Worm (Caenorhabditis elegans): ENCODE data around the gene F20D6.8.

The F20D6.8 gene

DNA sequence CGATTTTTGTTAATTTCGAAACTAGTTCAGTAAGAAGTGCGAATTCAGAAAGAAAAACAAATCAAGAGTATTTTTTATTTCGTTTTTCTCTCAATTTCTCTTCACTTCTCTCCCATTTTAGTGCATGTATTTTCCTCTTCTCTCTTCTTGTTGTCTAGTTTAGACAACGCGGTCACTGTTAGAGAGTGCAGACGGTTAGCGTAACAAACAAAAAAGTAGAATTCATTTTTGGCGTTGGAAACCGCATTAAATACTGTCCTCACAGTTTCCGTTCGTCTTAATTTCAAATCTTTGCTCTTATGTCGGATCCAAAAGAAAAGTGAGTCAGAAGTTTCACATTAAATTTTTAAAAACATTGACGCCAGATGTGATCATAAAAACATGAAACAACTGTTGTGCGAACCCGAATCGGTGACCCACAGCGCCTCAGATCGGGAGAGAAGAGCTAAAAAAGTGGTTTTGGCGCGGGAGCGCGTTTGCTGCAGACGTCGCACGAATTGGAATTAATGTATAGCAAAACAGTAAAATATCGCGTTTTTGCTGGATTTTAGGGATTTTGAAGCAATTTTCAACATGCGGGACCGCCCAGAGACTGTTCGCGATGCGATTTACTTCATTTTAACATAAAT is 11.0 kb upstream of the F20D6.8 start, which contains the start of gene srp-7:
TSS of gene srp-7 (plus strand) at position 213 of the 629 bp plus-strand sequence.
- TF ChIP-seq cog-1 (tag; optimal IDR thresholded peaks at IDR 0.05) (no peak), med-1 (GFP tag; optimal IDR thresholded peaks at IDR 0.05; ENCODE audit: insufficient read depth) (no peak), flt-1 (GFP tag; IDR thresholded peaks at IDR 0.05) (no peak), tab-1 (GFP tag; IDR thresholded peaks at IDR 0.05) (no peak), ref-1 (GFP tag; conservative IDR thresholded peaks at IDR 0.05) (no peak), ztf-29 (GFP tag; IDR thresholded peaks at IDR 0.05) (no peak), T22C8.4 (GFP tag; IDR thresholded peaks at IDR 0.05) (no peak), ztf-23 (GFP tag; IDR thresholded peaks at IDR 0.05) (no peak)

ce11 chrV:8178279-8178678 is 10.2 kb upstream of the F20D6.8 start:
- TF ChIP-seq klf-2 (GFP tag; conservative IDR thresholded peaks at IDR 0.05) (no peak), ztf-23 (GFP tag; IDR thresholded peaks at IDR 0.05) (no peak), ztf-29 (GFP tag; IDR thresholded peaks at IDR 0.05) (no peak), flt-1 (GFP tag; IDR thresholded peaks at IDR 0.05) (no peak)

DNA sequence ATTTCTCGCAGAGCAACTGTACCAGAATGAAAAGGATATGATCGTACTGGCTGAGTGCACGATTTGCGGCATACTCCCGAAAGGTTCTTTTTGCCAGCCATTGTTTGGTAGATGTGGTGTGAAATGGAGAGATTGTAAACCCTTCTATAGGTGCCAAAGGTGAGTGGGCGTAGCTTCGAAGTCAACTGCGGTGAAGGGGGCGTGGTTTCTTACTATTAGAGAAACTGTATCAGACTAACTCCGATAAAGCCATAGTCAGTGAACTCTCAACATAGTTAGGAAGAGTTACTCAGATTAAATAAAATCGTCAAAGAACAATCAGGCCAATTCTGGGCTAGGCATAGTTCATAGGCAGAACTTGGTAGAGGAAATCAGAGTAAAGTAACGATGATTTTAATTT is 9.3 kb upstream of the F20D6.8 start, which contains the start of gene F20D6.9:
TSS of gene F20D6.9 (minus strand) at position 101 of the 400 bp plus-strand sequence.
- TF ChIP-seq T22C8.4 (GFP tag; IDR thresholded peaks at IDR 0.05) = no peak
- no peak for TF ChIP-seq med-1 (GFP tag; optimal IDR thresholded peaks at IDR 0.05; ENCODE audit: insufficient read depth)
- TF ChIP-seq ztf-23 (GFP tag; IDR thresholded peaks at IDR 0.05) = no peak
- no peak for TF ChIP-seq cog-1 (tag; optimal IDR thresholded peaks at IDR 0.05)
- TF ChIP-seq flt-1 (GFP tag; IDR thresholded peaks at IDR 0.05) = no peak
- TF ChIP-seq tab-1 (GFP tag; IDR thresholded peaks at IDR 0.05) = no peak
- no peak for TF ChIP-seq klf-2 (GFP tag; conservative IDR thresholded peaks at IDR 0.05)
- no peak for TF ChIP-seq ztf-29 (GFP tag; IDR thresholded peaks at IDR 0.05)
- no peak for TF ChIP-seq ref-1 (GFP tag; conservative IDR thresholded peaks at IDR 0.05)

DNA sequence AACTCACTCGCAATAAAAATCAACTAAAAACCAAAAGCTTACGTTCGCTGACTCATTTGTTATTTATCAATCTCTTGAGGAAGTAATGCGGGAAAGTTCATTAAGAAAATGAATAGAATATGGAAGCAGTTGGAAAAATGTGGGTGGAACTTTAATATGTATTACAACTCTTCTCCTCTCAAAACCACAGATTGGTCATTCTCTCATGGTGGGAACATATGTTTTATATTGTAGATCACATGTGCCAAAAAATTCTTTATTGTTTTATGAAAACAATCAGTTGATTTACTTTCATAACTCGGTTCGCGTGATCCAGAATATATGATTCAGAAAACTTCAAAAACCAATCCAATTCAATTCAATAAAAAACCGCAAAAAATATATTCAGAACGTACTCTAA is 3.6 kb upstream of the F20D6.8 start:
- no peak for TF ChIP-seq ztf-23 (GFP tag; IDR thresholded peaks at IDR 0.05)
- no peak for TF ChIP-seq cog-1 (tag; optimal IDR thresholded peaks at IDR 0.05)
- no peak for TF ChIP-seq ztf-29 (GFP tag; IDR thresholded peaks at IDR 0.05)
- no peak for TF ChIP-seq med-1 (GFP tag; optimal IDR thresholded peaks at IDR 0.05; ENCODE audit: insufficient read depth)
- TF ChIP-seq T22C8.4 (GFP tag; IDR thresholded peaks at IDR 0.05) = no peak
- no peak for TF ChIP-seq klf-2 (GFP tag; conservative IDR thresholded peaks at IDR 0.05)
- no peak for TF ChIP-seq flt-1 (GFP tag; IDR thresholded peaks at IDR 0.05)
- no peak for TF ChIP-seq tab-1 (GFP tag; IDR thresholded peaks at IDR 0.05)

- TF ChIP-seq tab-1 (GFP tag; IDR thresholded peaks at IDR 0.05) (no peak), ztf-29 (GFP tag; IDR thresholded peaks at IDR 0.05) (no peak), ztf-23 (GFP tag; IDR thresholded peaks at IDR 0.05) (no peak), klf-2 (GFP tag; conservative IDR thresholded peaks at IDR 0.05) (no peak), med-1 (GFP tag; optimal IDR thresholded peaks at IDR 0.05; ENCODE audit: insufficient read depth) (no peak), T22C8.4 (GFP tag; IDR thresholded peaks at IDR 0.05) (no peak), flt-1 (GFP tag; IDR thresholded peaks at IDR 0.05) (no peak), cog-1 (tag; optimal IDR thresholded peaks at IDR 0.05) (no peak), ref-1 (GFP tag; conservative IDR thresholded peaks at IDR 0.05) (no peak)
Measured at ce11 chrV:8170300-8170699, 2.2 kb upstream of the F20D6.8 start.

DNA sequence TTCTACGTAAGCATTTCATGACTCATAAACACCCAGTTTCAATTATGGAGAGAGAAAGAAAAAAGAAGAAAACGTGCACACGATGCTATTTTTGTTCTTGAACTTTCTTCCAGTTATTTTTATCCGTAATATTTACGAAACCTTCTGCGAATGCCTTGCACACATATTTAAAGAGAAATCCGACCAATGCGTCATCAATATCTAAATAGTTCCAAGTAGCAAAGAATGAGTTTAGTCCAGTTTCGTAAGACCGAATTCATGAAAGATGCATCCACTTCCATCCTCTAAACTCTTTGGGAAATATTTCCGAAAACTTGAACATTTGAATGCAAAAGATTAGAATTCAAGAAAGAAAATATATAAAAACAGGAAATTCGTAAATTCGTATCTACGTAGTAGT is 1.1 kb upstream of the F20D6.8 start:
- TF ChIP-seq ztf-29 (GFP tag; IDR thresholded peaks at IDR 0.05) (no peak), ref-1 (GFP tag; conservative IDR thresholded peaks at IDR 0.05) (no peak), tab-1 (GFP tag; IDR thresholded peaks at IDR 0.05) (no peak), klf-2 (GFP tag; conservative IDR thresholded peaks at IDR 0.05) (no peak), flt-1 (GFP tag; IDR thresholded peaks at IDR 0.05) (no peak), cog-1 (tag; optimal IDR thresholded peaks at IDR 0.05) (no peak), T22C8.4 (GFP tag; IDR thresholded peaks at IDR 0.05) (no peak), ztf-23 (GFP tag; IDR thresholded peaks at IDR 0.05) (no peak), med-1 (GFP tag; optimal IDR thresholded peaks at IDR 0.05; ENCODE audit: insufficient read depth) (no peak)

ce11 chrV:8163199-8163598 is 4.9 kb downstream of the F20D6.8 start:
- no peak for TF ChIP-seq flt-1 (GFP tag; IDR thresholded peaks at IDR 0.05)
- TF ChIP-seq T22C8.4 (GFP tag; IDR thresholded peaks at IDR 0.05) = no peak
- no peak for TF ChIP-seq tab-1 (GFP tag; IDR thresholded peaks at IDR 0.05)
- no peak for TF ChIP-seq ztf-23 (GFP tag; IDR thresholded peaks at IDR 0.05)
- no peak for TF ChIP-seq ztf-29 (GFP tag; IDR thresholded peaks at IDR 0.05)
- TF ChIP-seq med-1 (GFP tag; optimal IDR thresholded peaks at IDR 0.05; ENCODE audit: insufficient read depth) = no peak
- no peak for TF ChIP-seq ref-1 (GFP tag; conservative IDR thresholded peaks at IDR 0.05)
- no peak for TF ChIP-seq klf-2 (GFP tag; conservative IDR thresholded peaks at IDR 0.05)
- TF ChIP-seq cog-1 (tag; optimal IDR thresholded peaks at IDR 0.05) = no peak

DNA sequence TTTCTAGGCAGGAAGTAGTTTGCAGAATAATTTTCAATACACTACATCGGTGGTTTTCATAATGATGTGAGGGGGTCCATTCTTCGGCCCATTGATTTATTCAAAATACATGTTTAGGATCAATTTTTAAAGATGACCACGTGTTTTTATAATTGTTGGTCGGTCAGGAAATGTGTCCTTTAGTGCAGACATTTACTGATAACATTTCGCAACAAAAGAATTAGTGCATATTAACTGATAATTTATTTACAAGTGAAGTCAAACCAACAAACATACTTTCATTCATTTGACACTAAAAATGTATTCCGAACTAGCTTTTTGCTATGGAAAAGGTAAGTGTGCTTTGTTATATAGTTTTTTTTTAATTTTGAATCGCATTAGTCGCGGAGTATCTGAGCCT is 6.4 kb downstream of the F20D6.8 start, which contains the start of gene F20D6.5:
TSS of gene F20D6.5 (plus strand) at position 259 of the 400 bp plus-strand sequence.
- TF ChIP-seq ztf-23 (GFP tag; IDR thresholded peaks at IDR 0.05) = no peak
- no peak for TF ChIP-seq med-1 (GFP tag; optimal IDR thresholded peaks at IDR 0.05; ENCODE audit: insufficient read depth)
- no peak for TF ChIP-seq ref-1 (GFP tag; conservative IDR thresholded peaks at IDR 0.05)
- TF ChIP-seq T22C8.4 (GFP tag; IDR thresholded peaks at IDR 0.05) = no peak
- TF ChIP-seq klf-2 (GFP tag; conservative IDR thresholded peaks at IDR 0.05) = no peak
- no peak for TF ChIP-seq ztf-29 (GFP tag; IDR thresholded peaks at IDR 0.05)
- TF ChIP-seq tab-1 (GFP tag; IDR thresholded peaks at IDR 0.05) = no peak
- TF ChIP-seq flt-1 (GFP tag; IDR thresholded peaks at IDR 0.05) = no peak

DNA sequence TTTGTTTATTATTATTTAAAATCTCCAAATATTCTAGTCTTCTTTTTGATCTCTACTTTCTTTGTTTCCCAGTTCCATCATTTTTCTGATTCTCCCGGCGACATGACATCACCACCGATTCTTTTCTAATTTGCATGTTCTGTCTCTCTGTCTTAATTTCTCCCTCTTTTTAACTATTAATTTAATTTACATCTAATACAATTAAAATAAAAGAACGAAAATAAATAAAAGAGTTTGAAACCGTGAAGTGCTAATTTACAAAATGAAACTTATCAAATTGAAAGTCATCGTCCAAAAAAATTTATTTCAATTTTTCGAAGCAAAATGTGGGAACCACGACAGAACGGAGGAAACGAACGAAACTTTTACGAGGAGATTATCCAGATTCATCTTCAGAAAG is 8.4 kb downstream of the F20D6.8 start, which contains the start of gene F20D6.6:
TSS of gene F20D6.6 (plus strand) at position 301 of the 400 bp plus-strand sequence.
- TF ChIP-seq klf-2 (GFP tag; conservative IDR thresholded peaks at IDR 0.05) = no peak
- TF ChIP-seq flt-1 (GFP tag; IDR thresholded peaks at IDR 0.05) = no peak
- TF ChIP-seq cog-1 (tag; optimal IDR thresholded peaks at IDR 0.05) = no peak
- no peak for TF ChIP-seq ref-1 (GFP tag; conservative IDR thresholded peaks at IDR 0.05)
- no peak for TF ChIP-seq ztf-23 (GFP tag; IDR thresholded peaks at IDR 0.05)
- no peak for TF ChIP-seq tab-1 (GFP tag; IDR thresholded peaks at IDR 0.05)
- no peak for TF ChIP-seq ztf-29 (GFP tag; IDR thresholded peaks at IDR 0.05)
- no peak for TF ChIP-seq T22C8.4 (GFP tag; IDR thresholded peaks at IDR 0.05)
- no peak for TF ChIP-seq med-1 (GFP tag; optimal IDR thresholded peaks at IDR 0.05; ENCODE audit: insufficient read depth)
